Worm (Caenorhabditis elegans) whole organism, midembryonic: Measurements from ENCODE around the gene F53A9.7.

Source experiments
- cog-1 ChIP-seq: sonication (generic microtip); optimal IDR thresholded peaks from 2 replicates; lab custom pipeline; 2016; ENCODE audit warnings: missing genetic modification characterization, missing compliant biosample characterization
- flt-1 ChIP-seq: fragments of 200-800 bp; sonication (Bioruptor generic); IDR thresholded peaks from 2 replicates; pipeline ENCODE4 v1.3.6; 2022; ENCODE audit warnings: missing genetic modification characterization, missing compliant biosample characterization
- klf-2 ChIP-seq: fragments of 200-800 bp; sonication (Bioruptor generic); conservative IDR thresholded peaks from 2 replicates; pipeline ENCODE4 v1.3.6; 2022; ENCODE audit warnings: missing genetic modification reagents, missing genetic modification characterization, missing compliant biosample characterization
- med-1 ChIP-seq: sonication (generic microtip); optimal IDR thresholded peaks from 2 replicates; lab custom pipeline; 2017; ENCODE audit warnings: missing genetic modification characterization, mild to moderate bottlenecking, missing compliant biosample characterization, antibody characterized with exemption, missing genetic modification reagents; ENCODE audit not compliant: insufficient read depth
- ref-1 ChIP-seq: fragments of 200-800 bp; sonication (Bioruptor generic); conservative IDR thresholded peaks from 2 replicates; pipeline ENCODE4 v1.3.6; 2022; ENCODE audit warnings: missing genetic modification reagents, missing genetic modification characterization, missing compliant biosample characterization
- tab-1 ChIP-seq: fragments of 200-800 bp; sonication (Bioruptor generic); IDR thresholded peaks from 2 replicates; pipeline ENCODE4 v1.3.6; 2022; ENCODE audit warnings: missing genetic modification characterization, missing compliant biosample characterization
- ztf-29 ChIP-seq: fragments of 200-800 bp; sonication (Bioruptor generic); IDR thresholded peaks from 2 replicates; pipeline ENCODE4 v1.3.6; 2022; ENCODE audit warnings: missing genetic modification reagents, missing genetic modification characterization, missing compliant biosample characterization

- TF ChIP-seq flt-1 (GFP tag; lab: Robert Waterston, UW) (no peak), klf-2 (no peak), ref-1 (GFP tag; lab: Robert Waterston, UW) (no peak), med-1 (GFP tag; lab: Kevin White, UChicago) (no peak), ztf-29 (no peak), cog-1 (no peak), tab-1 (GFP tag; lab: Robert Waterston, UW) (no peak)
These were observed 37.6 kb upstream of the F53A9.7 start for ce11 chrX:8754285-8754795.
